Fruit fly (Drosophila melanogaster) whole organism, embryonic: ENCODE data around the gene miple2.
A peak's percentile ranks its signal among the peaks of the same experiment; 100 is the strongest.

Source experiments
- Antp ChIP-seq: fragments of 200-800 bp; sonication (Bioruptor generic); optimal IDR thresholded peaks from 3 replicates; lab custom pipeline; 2016; ENCODE audit warnings: missing biosample characterization, missing genetic modification characterization
- Atf3 ChIP-seq: fragments of 200-800 bp; sonication (Bioruptor generic); optimal IDR thresholded peaks from 3 replicates; lab custom pipeline; 2016; ENCODE audit warnings: missing biosample characterization, missing genetic modification characterization
- CG10979 ChIP-seq: fragments of 200-800 bp; sonication (Bioruptor generic); optimal IDR thresholded peaks from 2 replicates; lab custom pipeline; 2018; ENCODE audit warnings: missing biosample characterization, mild to moderate bottlenecking, missing genetic modification characterization, moderate library complexity
- CG11723 ChIP-seq: fragments of 200-800 bp; sonication (Bioruptor generic); optimal IDR thresholded peaks from 2 replicates; lab custom pipeline; 2017; ENCODE audit warnings: missing biosample characterization, mild to moderate bottlenecking, missing genetic modification characterization
- CG12391 ChIP-seq: fragments of 200-800 bp; sonication (Bioruptor generic); optimal IDR thresholded peaks from 3 replicates; lab custom pipeline; 2018; ENCODE audit warnings: missing biosample characterization, mild to moderate bottlenecking, missing genetic modification characterization, moderate library complexity
- CG13123 ChIP-seq: fragments of 200-800 bp; sonication (Bioruptor generic); optimal IDR thresholded peaks from 2 replicates; lab custom pipeline; 2016; ENCODE audit warnings: missing biosample characterization, missing genetic modification characterization
- CG14667 ChIP-seq: fragments of 200-800 bp; sonication (Bioruptor generic); IDR thresholded peaks from 2 replicates; pipeline ENCODE4 v1.3.6; 2022; ENCODE audit warnings: missing biosample characterization, missing genetic modification characterization
- CG14860 ChIP-seq: fragments of 200-800 bp; sonication (Bioruptor generic); IDR thresholded peaks from 3 replicates; pipeline ENCODE4 v1.3.6; 2022; ENCODE audit warnings: missing biosample characterization, missing genetic modification characterization; ENCODE audit not compliant: partially characterized antibody
- CG16813 ChIP-seq: fragments of 200-800 bp; sonication (Bioruptor generic); IDR thresholded peaks from 3 replicates; pipeline ENCODE4 v1.3.6; 2022; ENCODE audit warnings: missing biosample characterization, missing genetic modification characterization; ENCODE audit not compliant: partially characterized antibody
- CG17359 ChIP-seq: fragments of 200-800 bp; sonication (Bioruptor generic); optimal IDR thresholded peaks from 3 replicates; lab custom pipeline; 2018; ENCODE audit warnings: missing biosample characterization, mild to moderate bottlenecking, missing genetic modification characterization, moderate library complexity
- CG17829 ChIP-seq: fragments of 200-800 bp; optimal IDR thresholded peaks from 2 replicates; lab custom pipeline; 2019; ENCODE audit warnings: missing biosample characterization, mild to moderate bottlenecking, missing genetic modification characterization, moderate library complexity
- CG18262 ChIP-seq: fragments of 200-800 bp; optimal IDR thresholded peaks from 3 replicates; lab custom pipeline; 2019; ENCODE audit warnings: missing biosample characterization, mild to moderate bottlenecking, missing genetic modification characterization, moderate library complexity
- CG30020 ChIP-seq: fragments of 200-800 bp; optimal IDR thresholded peaks from 2 replicates; lab custom pipeline; 2019; ENCODE audit warnings: missing biosample characterization, mild to moderate bottlenecking, missing genetic modification characterization, moderate library complexity
- CG32772 ChIP-seq: fragments of 200-800 bp; sonication (Bioruptor generic); IDR thresholded peaks from 2 replicates; pipeline ENCODE4 v1.3.6; 2022; ENCODE audit warnings: missing biosample characterization, missing genetic modification characterization
- CG3726 ChIP-seq: fragments of 200-800 bp; sonication (Bioruptor generic); IDR thresholded peaks from 3 replicates; pipeline ENCODE4, ENCODE4 v1.3.6; 2022; ENCODE audit warnings: missing biosample characterization, missing genetic modification characterization
- CG4360 ChIP-seq: fragments of 200-800 bp; sonication (Bioruptor generic); IDR thresholded peaks from 2 replicates; pipeline ENCODE4 v1.3.6; 2022; ENCODE audit warnings: missing biosample characterization, missing genetic modification characterization
- CG7987 ChIP-seq: fragments of 200-800 bp; sonication (Bioruptor generic); optimal IDR thresholded peaks from 2 replicates; lab custom pipeline; 2018; ENCODE audit warnings: missing biosample characterization, mild to moderate bottlenecking, missing genetic modification characterization, moderate library complexity
- CG8281 ChIP-seq: fragments of 200-800 bp; sonication (Bioruptor generic); optimal IDR thresholded peaks from 2 replicates; lab custom pipeline; 2018; ENCODE audit warnings: missing biosample characterization, mild to moderate bottlenecking, missing genetic modification characterization, moderate library complexity
- CG8359 ChIP-seq: fragments of 200-800 bp; sonication (Bioruptor generic); optimal IDR thresholded peaks from 2 replicates; lab custom pipeline; 2017; ENCODE audit warnings: missing biosample characterization, mild to moderate bottlenecking, missing genetic modification characterization, borderline replicate concordance
- CG8388 ChIP-seq: fragments of 200-800 bp; sonication (Bioruptor generic); optimal IDR thresholded peaks from 2 replicates; lab custom pipeline; 2019; ENCODE audit warnings: missing biosample characterization, mild to moderate bottlenecking, missing genetic modification characterization, moderate library complexity
- CG8924 ChIP-seq: fragments of 200-800 bp; optimal IDR thresholded peaks from 3 replicates; lab custom pipeline; 2019; ENCODE audit warnings: missing biosample characterization, mild to moderate bottlenecking, missing genetic modification characterization, moderate library complexity
- CG9609 ChIP-seq: fragments of 200-800 bp; sonication (Bioruptor generic); optimal IDR thresholded peaks from 3 replicates; lab custom pipeline; 2016; ENCODE audit warnings: missing biosample characterization, missing genetic modification characterization
- Dll ChIP-seq: fragments of 200-800 bp; sonication (Bioruptor generic); IDR thresholded peaks from 4 replicates; pipeline ENCODE4 v1.3.6; 2022; ENCODE audit warnings: missing biosample characterization, missing genetic modification characterization; ENCODE audit not compliant: partially characterized antibody
- Doc2 ChIP-seq: fragments of 200-800 bp; sonication (Bioruptor generic); IDR thresholded peaks from 2 replicates; pipeline ENCODE4 v1.3.6; 2022; ENCODE audit warnings: missing biosample characterization, missing genetic modification characterization
- Fer1 ChIP-seq: fragments of 200-800 bp; sonication (Bioruptor generic); optimal IDR thresholded peaks from 2 replicates; lab custom pipeline; 2017; ENCODE audit warnings: missing biosample characterization, mild to moderate bottlenecking, missing genetic modification characterization
- Fer2 ChIP-seq: fragments of 200-800 bp; sonication (Bioruptor generic); optimal IDR thresholded peaks from 2 replicates; lab custom pipeline; 2018; ENCODE audit warnings: missing biosample characterization, mild to moderate bottlenecking, missing genetic modification characterization, moderate library complexity
- H15 ChIP-seq: fragments of 200-800 bp; sonication (Bioruptor generic); IDR thresholded peaks from 3 replicates; pipeline ENCODE4 v1.3.6; 2022; ENCODE audit warnings: missing biosample characterization, missing genetic modification characterization
- HLH4C ChIP-seq: fragments of 200-800 bp; sonication (Bioruptor generic); IDR thresholded peaks from 3 replicates; pipeline ENCODE4 v1.3.6; 2022; ENCODE audit warnings: missing biosample characterization, missing genetic modification characterization; ENCODE audit not compliant: partially characterized antibody
- MTF-1 ChIP-seq: fragments of 200-800 bp; sonication (Bioruptor generic); optimal IDR thresholded peaks from 2 replicates; lab custom pipeline; 2018; ENCODE audit warnings: missing biosample characterization, mild to moderate bottlenecking, missing genetic modification characterization, borderline replicate concordance
- Mad ChIP-seq: fragments of 200-800 bp; sonication (Bioruptor generic); optimal IDR thresholded peaks from 2 replicates; lab custom pipeline; 2016; ENCODE audit warnings: missing biosample characterization, missing genetic modification characterization
- Oaz ChIP-seq: fragments of 200-800 bp; sonication (Bioruptor generic); IDR thresholded peaks from 2 replicates; pipeline ENCODE4 v1.3.6; 2022; ENCODE audit warnings: missing biosample characterization, missing genetic modification characterization
- Oli ChIP-seq: fragments of 200-800 bp; sonication (Bioruptor generic); optimal IDR thresholded peaks from 2 replicates; lab custom pipeline; 2018; ENCODE audit warnings: missing biosample characterization, mild to moderate bottlenecking, missing genetic modification characterization, moderate library complexity
- Scr ChIP-seq: fragments of 200-800 bp; sonication (Bioruptor generic); IDR thresholded peaks from 2 replicates; pipeline ENCODE4 v1.3.6; 2022; ENCODE audit warnings: missing biosample characterization, missing genetic modification characterization; ENCODE audit not compliant: partially characterized antibody
- Side ChIP-seq: fragments of 200-800 bp; sonication (Bioruptor generic); optimal IDR thresholded peaks from 2 replicates; lab custom pipeline; 2016; ENCODE audit warnings: missing biosample characterization, missing genetic modification characterization
- Vsx1 ChIP-seq: fragments of 200-800 bp; sonication (Bioruptor generic); optimal IDR thresholded peaks from 2 replicates; lab custom pipeline; 2017; ENCODE audit warnings: missing biosample characterization, mild to moderate bottlenecking, missing genetic modification characterization, missing genetic modification reagents
- az2 ChIP-seq: fragments of 200-800 bp; sonication (Bioruptor generic); optimal IDR thresholded peaks from 3 replicates; lab custom pipeline; 2016; ENCODE audit warnings: missing biosample characterization, missing genetic modification characterization
- da ChIP-seq: fragments of 200-800 bp; sonication (Bioruptor generic); optimal IDR thresholded peaks from 2 replicates; lab custom pipeline; 2016; ENCODE audit warnings: missing biosample characterization, missing genetic modification characterization
- dan ChIP-seq: fragments of 200-800 bp; sonication (Bioruptor generic); IDR thresholded peaks from 2 replicates; pipeline ENCODE4 v1.3.6; 2022; ENCODE audit warnings: missing biosample characterization, missing genetic modification characterization
- dimm ChIP-seq: fragments of 200-800 bp; sonication (Bioruptor generic); IDR thresholded peaks from 2 replicates; pipeline ENCODE4 v1.3.6; 2022; ENCODE audit warnings: missing biosample characterization, missing genetic modification characterization
- dm ChIP-seq: fragments of 200-800 bp; sonication (Bioruptor generic); optimal IDR thresholded peaks from 3 replicates; lab custom pipeline; 2016; ENCODE audit warnings: missing biosample characterization, missing genetic modification characterization
- gcm2 ChIP-seq: fragments of 200-800 bp; sonication (Bioruptor generic); optimal IDR thresholded peaks from 2 replicates; lab custom pipeline; 2016; ENCODE audit warnings: missing biosample characterization, missing genetic modification characterization
- gsb ChIP-seq: fragments of 200-800 bp; sonication (Bioruptor generic); IDR thresholded peaks from 2 replicates; pipeline ENCODE4 v1.3.6; 2022; ENCODE audit warnings: missing biosample characterization, missing genetic modification characterization
- inv ChIP-seq: fragments of 200-800 bp; sonication (Bioruptor generic); IDR thresholded peaks from 2 replicates; pipeline ENCODE4 v1.3.6; 2022; ENCODE audit warnings: missing biosample characterization, missing genetic modification characterization; ENCODE audit not compliant: partially characterized antibody
- klu ChIP-seq: fragments of 200-800 bp; sonication (Bioruptor generic); IDR thresholded peaks from 2 replicates; pipeline ENCODE4 v1.3.6; 2022; ENCODE audit warnings: missing biosample characterization, missing genetic modification characterization
- lmd ChIP-seq: fragments of 200-800 bp; sonication (Bioruptor generic); IDR thresholded peaks from 2 replicates; pipeline ENCODE4 v1.3.6; 2022; ENCODE audit warnings: missing biosample characterization, missing genetic modification characterization
- nom ChIP-seq: fragments of 200-800 bp; sonication (Bioruptor generic); optimal IDR thresholded peaks from 2 replicates; lab custom pipeline; 2017; ENCODE audit warnings: missing biosample characterization, missing genetic modification characterization, mild to moderate bottlenecking, moderate library complexity, missing genetic modification reagents
- so ChIP-seq: fragments of 200-800 bp; sonication (Bioruptor generic); IDR thresholded peaks from 3 replicates; pipeline ENCODE4 v1.3.6; 2022; ENCODE audit warnings: missing biosample characterization, missing genetic modification characterization
- tin ChIP-seq: fragments of 200-800 bp; sonication (Bioruptor generic); optimal IDR thresholded peaks from 3 replicates; lab custom pipeline; 2016; ENCODE audit warnings: missing biosample characterization, missing genetic modification characterization
- vfl ChIP-seq: fragments of 200-800 bp; sonication (Bioruptor generic); optimal IDR thresholded peaks from 2 replicates; lab custom pipeline; 2016; ENCODE audit warnings: missing biosample characterization, missing genetic modification characterization
- wdn ChIP-seq: fragments of 200-800 bp; sonication (Bioruptor generic); IDR thresholded peaks from 2 replicates; pipeline ENCODE4 v1.3.6; 2022; ENCODE audit warnings: missing biosample characterization, missing genetic modification characterization

miple2 gene

dm6 chr3L:294841-295408 is 23.9 kb downstream of the miple2 start (continued):
- TF ChIP-seq Side (GFP tag; lab: Kevin White, UChicago): peak; percentile 20
- no peak for TF ChIP-seq Scr (GFP tag; lab: Robert Waterston, UW)
- no peak for TF ChIP-seq CG3726 (GFP tag; lab: Robert Waterston, UW)
- TF ChIP-seq CG7987: no peak
- no peak for TF ChIP-seq gsb (GFP tag; lab: Robert Waterston, UW)
- no peak for TF ChIP-seq gcm2 (GFP tag; lab: Kevin White, UChicago)
- TF ChIP-seq CG8281 (tag; lab: Kevin White, UChicago): no peak
- TF ChIP-seq CG8359 (GFP tag; lab: Kevin White, UChicago): no peak
- no peak for TF ChIP-seq Atf3
- no peak for TF ChIP-seq CG30020 (tag; lab: Kevin White, UChicago)
- TF ChIP-seq CG16813 (GFP tag; lab: Robert Waterston, UW): no peak
- no peak for TF ChIP-seq nom (GFP tag; lab: Kevin White, UChicago)
- no peak for TF ChIP-seq CG14667 (GFP tag; lab: Robert Waterston, UW)
- TF ChIP-seq CG11723 (GFP tag; lab: Kevin White, UChicago): no peak
- TF ChIP-seq dimm (GFP tag; lab: Robert Waterston, UW): no peak
- TF ChIP-seq CG17829 (tag; lab: Kevin White, UChicago): peak; percentile 50
- no peak for TF ChIP-seq MTF-1
- TF ChIP-seq wdn (GFP tag; lab: Robert Waterston, UW): no peak
- TF ChIP-seq CG4360 (GFP tag; lab: Robert Waterston, UW): no peak
- no peak for TF ChIP-seq CG13123
- no peak for TF ChIP-seq CG9609 (GFP tag; lab: Kevin White, UChicago)
- TF ChIP-seq H15 (GFP tag; lab: Robert Waterston, UW): no peak
- no peak for TF ChIP-seq vfl (GFP tag; lab: Kevin White, UChicago)
- peak; percentile 75 for TF ChIP-seq CG10979
- no peak for TF ChIP-seq CG8924 (tag; lab: Kevin White, UChicago)
- no peak for TF ChIP-seq CG14860 (GFP tag; lab: Robert Waterston, UW)
- no peak for TF ChIP-seq Mad
- TF ChIP-seq CG12391 (tag; lab: Kevin White, UChicago): peak; percentile 43
- TF ChIP-seq lmd (GFP tag; lab: Robert Waterston, UW): peak; percentile 14; the same call in 1 of the 2 replicates
- no peak for TF ChIP-seq Vsx1
- no peak for TF ChIP-seq Antp
- TF ChIP-seq tin (GFP tag; lab: Kevin White, UChicago): peak; percentile 42
- TF ChIP-seq CG17359: no peak
- no peak for TF ChIP-seq Fer1
- TF ChIP-seq Oli (tag; lab: Kevin White, UChicago): peak; percentile 39
- 0 out of 2 replicates have a peak, but pooled peaks have one; percentile 19 for TF ChIP-seq CG32772 (GFP tag; lab: Robert Waterston, UW)
- TF ChIP-seq so: no peak
- TF ChIP-seq CG18262: peak; percentile 70
- no peak for TF ChIP-seq klu (GFP tag; lab: Robert Waterston, UW)
- no peak for TF ChIP-seq Doc2 (GFP tag; lab: Robert Waterston, UW)
- peak; percentile 33 for TF ChIP-seq CG8388 (GFP tag; lab: Kevin White, UChicago)
- no peak for TF ChIP-seq inv (GFP tag; lab: Robert Waterston, UW)
- TF ChIP-seq da (GFP tag; lab: Kevin White, UChicago): no peak
- no peak for TF ChIP-seq Fer2 (tag; lab: Kevin White, UChicago)
- no peak for TF ChIP-seq Dll (GFP tag; lab: Robert Waterston, UW)
- TF ChIP-seq dm (GFP tag; lab: Kevin White, UChicago): no peak
- TF ChIP-seq Oaz (GFP tag; lab: Robert Waterston, UW): no peak
- peak; percentile 47 for TF ChIP-seq az2 (GFP tag; lab: Kevin White, UChicago)
- TF ChIP-seq HLH4C (GFP tag; lab: Robert Waterston, UW): no peak
- TF ChIP-seq dan (GFP tag; lab: Robert Waterston, UW): no peak
